Fruit fly (Drosophila melanogaster): Measurements from ENCODE around the gene bun.

DNA sequence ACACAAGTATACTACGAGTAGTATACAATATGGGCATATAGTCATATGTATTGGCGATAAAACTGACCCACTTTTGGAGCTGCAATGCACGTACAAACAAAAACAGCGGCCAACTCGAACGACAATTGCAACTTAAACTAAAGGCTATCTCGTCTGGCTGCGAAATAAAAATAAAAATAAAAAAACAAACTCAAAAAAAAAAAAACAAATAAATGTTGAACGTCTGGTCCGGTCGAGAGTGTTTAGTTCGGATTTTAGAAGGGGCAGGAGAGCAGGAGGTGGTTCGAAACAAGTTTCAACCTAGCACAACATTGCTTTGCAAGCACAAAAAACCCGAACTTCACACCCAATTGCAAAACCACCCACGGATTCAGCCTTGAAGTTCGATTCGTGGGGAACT, 74.5 kb downstream of the bun start:
- TF ChIP-seq CG8301 (tag; optimal IDR thresholded peaks at IDR 0.05) (no peak), CG9948 (tag; optimal IDR thresholded peaks at IDR 0.05) (no peak), CG8159 (tag; optimal IDR thresholded peaks at IDR 0.05) (no peak), CG13204 (GFP tag; optimal IDR thresholded peaks at IDR 0.05) (no peak)
